Worm (Caenorhabditis elegans): Measurements from ENCODE around the gene F35C8.8.
A peak's percentile ranks its signal among the peaks of the same experiment; 100 is the strongest.

The F35C8.8 gene

DNA sequence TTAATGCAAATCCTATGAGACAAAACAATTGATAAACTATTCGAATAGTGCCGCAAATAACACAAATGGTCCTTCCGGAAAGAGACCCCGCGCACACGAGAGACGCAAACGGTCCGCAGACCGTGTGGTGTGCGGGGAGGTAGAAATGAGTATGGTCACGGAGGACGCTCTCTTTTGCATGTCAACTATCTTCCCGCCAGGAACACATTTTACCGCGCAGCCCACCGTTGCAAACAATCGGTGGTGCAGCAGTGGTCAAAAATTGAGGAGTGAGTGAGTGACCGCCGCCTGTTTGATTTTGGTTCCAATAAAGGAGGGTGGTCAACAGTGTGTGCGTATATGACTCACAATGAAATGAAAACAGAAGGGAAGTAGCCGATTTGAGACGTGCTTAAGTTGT lies 11.8 kb downstream of the F35C8.8 start:
- TF ChIP-seq egl-43 (GFP tag; IDR thresholded peaks at IDR 0.05) (0 out of 2 replicates have a peak, but pooled peaks have one; percentile 33), nhr-28 (tag; optimal IDR thresholded peaks at IDR 0.05) (no peak)

DNA sequence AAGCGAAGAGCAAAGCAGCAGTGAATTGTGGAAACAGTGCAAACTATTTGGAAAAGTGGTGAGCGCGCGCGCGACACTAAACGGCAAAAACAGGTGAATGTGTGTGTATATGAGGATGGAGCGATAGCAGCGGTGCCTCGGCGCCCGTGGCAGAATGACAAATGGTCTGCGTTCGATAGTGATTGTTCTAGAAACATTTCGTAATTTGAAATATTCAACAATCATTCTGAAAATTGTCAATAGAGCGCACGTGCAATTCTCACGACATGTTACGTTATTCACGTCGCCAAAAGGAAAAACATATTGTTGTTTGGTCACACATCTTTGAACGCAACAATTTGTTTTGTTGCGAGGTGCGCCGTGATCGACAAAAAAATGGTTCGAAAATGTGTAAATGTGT lies 17.2 kb downstream of the F35C8.8 start:
- no peak for TF ChIP-seq D1046.2 (GFP tag; IDR thresholded peaks at IDR 0.05)
- TF ChIP-seq ces-1 (GFP tag; optimal IDR thresholded peaks at IDR 0.05): no peak
- TF ChIP-seq ztf-11 (tag; optimal IDR thresholded peaks at IDR 0.05): no peak
- TF ChIP-seq daf-16 (GFP tag; optimal IDR thresholded peaks at IDR 0.05): no peak
- peak; percentile 97 for TF ChIP-seq daf-16 (tag; optimal IDR thresholded peaks at IDR 0.05)
- TF ChIP-seq F37D6.2 (tag; optimal IDR thresholded peaks at IDR 0.05): no peak
- no peak for TF ChIP-seq dmd-9 (GFP tag; IDR thresholded peaks at IDR 0.05)
- 0 out of 2 replicates have a peak, but pooled peaks have one; percentile 30 for TF ChIP-seq Y75B8A.6 (GFP tag; IDR thresholded peaks at IDR 0.05)
- no peak for TF ChIP-seq fkh-10 (GFP tag; optimal IDR thresholded peaks at IDR 0.05)
- no peak for TF ChIP-seq duxl-1 (tag; optimal IDR thresholded peaks at IDR 0.05; ENCODE audit: poor library complexity)
- peak; percentile 46 to 98 for TF ChIP-seq hif-1 (tag; optimal IDR thresholded peaks at IDR 0.05)
- TF ChIP-seq T26A8.4 (GFP tag; IDR thresholded peaks at IDR 0.05): 0 out of 2 replicates have a peak, but pooled peaks have one; percentile 9
- no peak for TF ChIP-seq lin-39 (tag; optimal IDR thresholded peaks at IDR 0.05)
- TF ChIP-seq nhr-41 (GFP tag; IDR thresholded peaks at IDR 0.05): no peak
- no peak for TF ChIP-seq ztf-7 (tag; optimal IDR thresholded peaks at IDR 0.05)
- no peak for TF ChIP-seq dpl-1 (GFP tag; optimal IDR thresholded peaks at IDR 0.05)
- TF ChIP-seq zip-2 (tag; optimal IDR thresholded peaks at IDR 0.05): no peak
- no peak for TF ChIP-seq F26F4.8 (GFP tag; conservative IDR thresholded peaks at IDR 0.05)
- peak; percentile 35; the same call in 1 of the 2 replicates for TF ChIP-seq mdt-29 (GFP tag; IDR thresholded peaks at IDR 0.05)
- TF ChIP-seq daf-12 (tag; optimal IDR thresholded peaks at IDR 0.05): no peak
- TF ChIP-seq spr-3 (GFP tag; optimal IDR thresholded peaks at IDR 0.05): no peak
- TF ChIP-seq mep-1 (tag; optimal IDR thresholded peaks at IDR 0.05): peak; percentile 45
- TF ChIP-seq nhr-25 (tag; optimal IDR thresholded peaks at IDR 0.05; ENCODE audit: borderline replicate concordance, insufficient read depth): no peak
- TF ChIP-seq saeg-2 (GFP tag; IDR thresholded peaks at IDR 0.05): no peak
- TF ChIP-seq hlh-11 (tag; optimal IDR thresholded peaks at IDR 0.05): peak; percentile 68
- no peak for TF ChIP-seq tag-97 (GFP tag; IDR thresholded peaks at IDR 0.05)
- TF ChIP-seq ctbp-1 (GFP tag; IDR thresholded peaks at IDR 0.05): no peak
- TF ChIP-seq ceh-20 (GFP tag; IDR thresholded peaks at IDR 0.05): no peak
- no peak for TF ChIP-seq Y48G9A.11 (GFP tag; IDR thresholded peaks at IDR 0.05)
- TF ChIP-seq nhr-237 (tag; optimal IDR thresholded peaks at IDR 0.05): no peak
- no peak for TF ChIP-seq pha-4 (GFP tag; IDR thresholded peaks at IDR 0.05)
- TF ChIP-seq pha-4 (tag; optimal IDR thresholded peaks at IDR 0.05): peak; percentile 44
- TF ChIP-seq zfp-3 (GFP tag; conservative IDR thresholded peaks at IDR 0.05): no peak
- TF ChIP-seq F10B5.3 (tag; optimal IDR thresholded peaks at IDR 0.05): no peak
- TF ChIP-seq mdl-1 (tag; optimal IDR thresholded peaks at IDR 0.05): peak in 1 of 2 experiments; percentile 4
- TF ChIP-seq lir-3 (tag; optimal IDR thresholded peaks at IDR 0.05): no peak
- TF ChIP-seq snpc-1.2 (GFP tag; IDR thresholded peaks at IDR 0.05): no peak
- TF ChIP-seq aha-1 (tag): peak; percentile 100
- TF ChIP-seq madf-9 (GFP tag; conservative IDR thresholded peaks at IDR 0.05): no peak
- TF ChIP-seq lsy-2 (tag; optimal IDR thresholded peaks at IDR 0.05): peak in 1 of 2 experiments; percentile 17
- TF ChIP-seq dve-1 (tag; optimal IDR thresholded peaks at IDR 0.05; ENCODE audit: insufficient read depth): peak; percentile 62
- no peak for TF ChIP-seq unc-62 (GFP tag; optimal IDR thresholded peaks at IDR 0.05 in 1 of 2)
- no peak for TF ChIP-seq unc-62 (tag; optimal IDR thresholded peaks at IDR 0.05)
- TF ChIP-seq rbr-2 (tag; optimal IDR thresholded peaks at IDR 0.05): no peak
- no peak for TF ChIP-seq ceh-44 (GFP tag; IDR thresholded peaks at IDR 0.05)
- TF ChIP-seq lim-7 (GFP tag; IDR thresholded peaks at IDR 0.05): no peak
- no peak for TF ChIP-seq R02D3.7 (tag; optimal IDR thresholded peaks at IDR 0.05)
- TF ChIP-seq dmd-6 (GFP tag; IDR thresholded peaks at IDR 0.05): peak; percentile 57

All from whole organism, L4 larva.